Fruit fly (Drosophila melanogaster) whole organism, embryonic: ENCODE measurements around the gene CG15343.

Experiments
- B-H1 ChIP-seq: fragments of 200-800 bp; sonication (Bioruptor generic); IDR thresholded peaks from 3 replicates; pipeline ENCODE4 v1.3.6; 2022; ENCODE audit warnings: missing biosample characterization, missing genetic modification characterization
- Blimp-1 ChIP-seq: fragments of 200-800 bp; sonication (Bioruptor generic); optimal IDR thresholded peaks from 3 replicates; lab custom pipeline; 2018; ENCODE audit warnings: missing biosample characterization, missing genetic modification characterization, mild to moderate bottlenecking, moderate library complexity, missing genetic modification reagents
- BtbVII ChIP-seq: fragments of 200-800 bp; sonication (Bioruptor generic); optimal IDR thresholded peaks from 3 replicates; lab custom pipeline; 2017; ENCODE audit warnings: missing biosample characterization, mild to moderate bottlenecking, missing genetic modification characterization
- CG10267 ChIP-seq: fragments of 200-800 bp; sonication (Bioruptor generic); optimal IDR thresholded peaks from 2 replicates; lab custom pipeline; 2018; ENCODE audit warnings: missing biosample characterization, mild to moderate bottlenecking, missing genetic modification characterization, moderate library complexity
- CG11093 ChIP-seq: fragments of 200-800 bp; sonication (Bioruptor generic); IDR thresholded peaks from 3 replicates; pipeline ENCODE4 v1.3.6; 2022; ENCODE audit warnings: missing biosample characterization, missing genetic modification characterization
- CG11504 ChIP-seq: fragments of 200-800 bp; sonication (Bioruptor generic); optimal IDR thresholded peaks from 3 replicates; lab custom pipeline; 2019; ENCODE audit warnings: missing biosample characterization, mild to moderate bottlenecking, missing genetic modification characterization, moderate library complexity
- CG12071 ChIP-seq: fragments of 200-800 bp; sonication (Bioruptor generic); optimal IDR thresholded peaks from 3 replicates; lab custom pipeline; 2018; ENCODE audit warnings: missing biosample characterization, mild to moderate bottlenecking, missing genetic modification characterization
- CG15073 ChIP-seq: fragments of 200-800 bp; sonication (Bioruptor generic); optimal IDR thresholded peaks from 2 replicates; lab custom pipeline; 2016; ENCODE audit warnings: missing biosample characterization, missing genetic modification characterization
- CG15601 ChIP-seq: fragments of 200-800 bp; sonication (Bioruptor generic); optimal IDR thresholded peaks from 3 replicates; lab custom pipeline; 2019; ENCODE audit warnings: missing biosample characterization, mild to moderate bottlenecking, missing genetic modification characterization, moderate library complexity
- CG18262 ChIP-seq: fragments of 200-800 bp; optimal IDR thresholded peaks from 3 replicates; lab custom pipeline; 2019; ENCODE audit warnings: missing biosample characterization, mild to moderate bottlenecking, missing genetic modification characterization, moderate library complexity
- CG2889 ChIP-seq: fragments of 200-800 bp; sonication (Bioruptor generic); IDR thresholded peaks from 3 replicates; pipeline ENCODE4 v1.3.6; 2022; ENCODE audit warnings: missing biosample characterization, missing genetic modification characterization
- CG30431 ChIP-seq: fragments of 200-800 bp; sonication (Bioruptor generic); optimal IDR thresholded peaks from 2 replicates; lab custom pipeline; 2017; ENCODE audit warnings: missing biosample characterization, missing genetic modification characterization
- CG34224 ChIP-seq: fragments of 200-800 bp; sonication (Bioruptor generic); IDR thresholded peaks from 3 replicates; pipeline ENCODE4 v1.3.6; 2022; ENCODE audit warnings: missing biosample characterization, missing genetic modification characterization; ENCODE audit not compliant: partially characterized antibody
- CG5180 ChIP-seq: fragments of 200-800 bp; sonication (Bioruptor generic); optimal IDR thresholded peaks from 3 replicates; lab custom pipeline; 2017; ENCODE audit warnings: missing biosample characterization, missing genetic modification characterization, mild to moderate bottlenecking, moderate library complexity, missing genetic modification reagents
- CG6272 ChIP-seq: fragments of 200-800 bp; sonication (Bioruptor generic); IDR thresholded peaks from 2 replicates; pipeline ENCODE4 v1.3.6; 2022; ENCODE audit warnings: missing biosample characterization, missing genetic modification characterization
- CG8478 ChIP-seq: fragments of >200 bp; optimal IDR thresholded peaks from 2 replicates; lab custom pipeline; 2018
- CG8765 ChIP-seq: fragments of 200-800 bp; sonication (Bioruptor generic); IDR thresholded peaks from 2 replicates; pipeline ENCODE4 v1.3.6; 2022; ENCODE audit warnings: missing biosample characterization, missing genetic modification characterization
- CoRest ChIP-seq: fragments of 200-800 bp; sonication (Bioruptor generic); optimal IDR thresholded peaks from 3 replicates; lab custom pipeline; 2018; ENCODE audit warnings: missing biosample characterization, mild to moderate bottlenecking, missing genetic modification characterization, moderate library complexity
- E2f1 ChIP-seq: fragments of 200-800 bp; sonication (Bioruptor generic); IDR thresholded peaks from 2 replicates; pipeline ENCODE4 v1.3.6; 2022; ENCODE audit warnings: missing biosample characterization, missing genetic modification characterization
- E2f2 ChIP-seq: fragments of 200-800 bp; sonication (Bioruptor generic); IDR thresholded peaks from 2 replicates; pipeline ENCODE4 v1.3.6; 2022; ENCODE audit warnings: missing biosample characterization, missing genetic modification characterization
- H15 ChIP-seq: fragments of 200-800 bp; sonication (Bioruptor generic); IDR thresholded peaks from 3 replicates; pipeline ENCODE4 v1.3.6; 2022; ENCODE audit warnings: missing biosample characterization, missing genetic modification characterization
- H2.0 ChIP-seq: fragments of 200-800 bp; sonication (Bioruptor generic); IDR thresholded peaks from 2 replicates; pipeline ENCODE4 v1.3.6; 2022; ENCODE audit warnings: missing biosample characterization, missing genetic modification characterization
- Jarid2 ChIP-seq: fragments of 200-800 bp; sonication (Bioruptor generic); optimal IDR thresholded peaks from 3 replicates; lab custom pipeline; 2017; ENCODE audit warnings: mild to moderate bottlenecking, missing biosample characterization, missing genetic modification reagents, missing genetic modification characterization
- Kr ChIP-seq: fragments of 200-800 bp; sonication (Bioruptor generic); optimal IDR thresholded peaks from 2 replicates; lab custom pipeline; 2017; ENCODE audit warnings: missing biosample characterization, mild to moderate bottlenecking, missing genetic modification characterization
- Mrtf ChIP-seq: fragments of 200-800 bp; sonication (Bioruptor generic); IDR thresholded peaks from 3 replicates; pipeline ENCODE4 v1.3.6; 2022; ENCODE audit warnings: missing biosample characterization, missing genetic modification characterization
- Nf-YA ChIP-seq: fragments of 200-800 bp; sonication (Bioruptor generic); IDR thresholded peaks from 2 replicates; pipeline ENCODE4 v1.3.6; 2022; ENCODE audit warnings: missing biosample characterization, missing genetic modification characterization
- Rfx ChIP-seq: fragments of 200-800 bp; sonication (Bioruptor generic); IDR thresholded peaks from 2 replicates; pipeline ENCODE4 v1.3.6; 2022; ENCODE audit warnings: missing biosample characterization, missing genetic modification characterization
- Sox102F ChIP-seq: fragments of 200-800 bp; sonication (Bioruptor generic); optimal IDR thresholded peaks from 2 replicates; lab custom pipeline; 2018; ENCODE audit warnings: missing biosample characterization, mild to moderate bottlenecking, missing genetic modification characterization, moderate library complexity
- Ssrp ChIP-seq: fragments of 200-800 bp; sonication (Bioruptor generic); optimal IDR thresholded peaks from 2 replicates; lab custom pipeline; 2018; ENCODE audit warnings: missing biosample characterization, mild to moderate bottlenecking, missing genetic modification characterization, moderate library complexity
- TFAM ChIP-seq: fragments of 200-800 bp; sonication (Bioruptor generic); optimal IDR thresholded peaks from 2 replicates; lab custom pipeline; 2017; ENCODE audit warnings: missing biosample characterization, missing genetic modification characterization, inconsistent platforms
- Xrp1 ChIP-seq: fragments of 200-800 bp; sonication (Bioruptor generic); IDR thresholded peaks from 2 replicates; pipeline ENCODE4 v1.3.6; 2022; ENCODE audit warnings: missing biosample characterization, missing genetic modification characterization
- bbx ChIP-seq: fragments of 200-800 bp; sonication (Bioruptor generic); IDR thresholded peaks from 2 replicates; pipeline ENCODE4 v1.3.6; 2022; ENCODE audit warnings: missing biosample characterization, missing genetic modification characterization; ENCODE audit not compliant: partially characterized antibody
- ci ChIP-seq: fragments of 200-800 bp; sonication (Bioruptor generic); IDR thresholded peaks from 3 replicates; pipeline ENCODE4 v1.3.6; 2022; ENCODE audit warnings: missing biosample characterization, missing genetic modification characterization
- crp ChIP-seq, 2 experiments: fragments of 200-800 bp; sonication (Bioruptor generic); optimal IDR thresholded peaks; 2 replicates in 1 of 2; 3 replicates in 1 of 2; lab custom pipeline; 2017; ENCODE audit warnings: missing biosample characterization in 2 of 2, missing genetic modification characterization in 2 of 2, mild to moderate bottlenecking in 1 of 2, moderate library complexity in 1 of 2
- da ChIP-seq: fragments of 200-800 bp; sonication (Bioruptor generic); optimal IDR thresholded peaks from 2 replicates; lab custom pipeline; 2016; ENCODE audit warnings: missing biosample characterization, missing genetic modification characterization
- dysf ChIP-seq: fragments of 200-800 bp; sonication (Bioruptor generic); IDR thresholded peaks from 3 replicates; pipeline ENCODE4 v1.3.6; 2022; ENCODE audit warnings: missing biosample characterization, missing genetic modification characterization
- fd64A ChIP-seq: fragments of 200-800 bp; sonication (Bioruptor generic); optimal IDR thresholded peaks from 3 replicates; lab custom pipeline; 2018; ENCODE audit warnings: missing biosample characterization, mild to moderate bottlenecking, missing genetic modification characterization
- hkb ChIP-seq, 2 experiments: fragments of 200-800 bp in 1 of 2; fragments of >200 bp in 1 of 2; sonication (Bioruptor generic) in 1 of 2; IDR thresholded peaks in 1 of 2; optimal IDR thresholded peaks in 1 of 2; 2 replicates each; pipeline versions ENCODE4 v1.3.6 to Lab custom; 2017 to 2022; ENCODE audit warnings: missing biosample characterization in 1 of 2, missing genetic modification characterization in 1 of 2
- insv ChIP-seq, 2 experiments: fragments of 200-800 bp; sonication (Bioruptor generic); optimal IDR thresholded peaks; 3 replicates each; lab custom pipeline; 2016 to 2018; ENCODE audit warnings: missing biosample characterization in 2 of 2, missing genetic modification characterization in 2 of 2
- inv ChIP-seq: fragments of 200-800 bp; sonication (Bioruptor generic); IDR thresholded peaks from 2 replicates; pipeline ENCODE4 v1.3.6; 2022; ENCODE audit warnings: missing biosample characterization, missing genetic modification characterization; ENCODE audit not compliant: partially characterized antibody
- kni ChIP-seq: fragments of 200-800 bp; sonication (Bioruptor generic); optimal IDR thresholded peaks from 3 replicates; lab custom pipeline; 2017; ENCODE audit warnings: mild to moderate bottlenecking, missing biosample characterization, missing genetic modification reagents, missing genetic modification characterization
- oc ChIP-seq: fragments of 200-800 bp; sonication (Bioruptor generic); optimal IDR thresholded peaks from 2 replicates; lab custom pipeline; 2018; ENCODE audit warnings: missing biosample characterization, mild to moderate bottlenecking, missing genetic modification characterization, moderate library complexity
- prd ChIP-seq, 3 experiments: fragments of >200 bp in 2 of 3; fragments of 200-800 bp in 1 of 3; sonication (Bioruptor generic) in 1 of 3; optimal IDR thresholded peaks in 2 of 3; IDR thresholded peaks in 1 of 3; 2 replicates in 2 of 3; 3 replicates in 1 of 3; pipeline versions ENCODE4 v1.3.6 to Lab custom; 2017 to 2022; ENCODE audit warnings: missing biosample characterization in 1 of 3, missing genetic modification characterization in 1 of 3
- rib ChIP-seq: fragments of 200-800 bp; sonication (Bioruptor generic); IDR thresholded peaks from 2 replicates; pipeline ENCODE4 v1.3.6; 2022; ENCODE audit warnings: missing biosample characterization, missing genetic modification characterization
- sisA ChIP-seq: fragments of 200-800 bp; sonication (Bioruptor generic); IDR thresholded peaks from 2 replicates; pipeline ENCODE4 v1.3.6; 2022; ENCODE audit warnings: missing biosample characterization, missing genetic modification characterization
- ssp ChIP-seq: fragments of 200-800 bp; sonication (Bioruptor generic); IDR thresholded peaks from 2 replicates; pipeline ENCODE4 v1.3.6; 2022; ENCODE audit warnings: missing biosample characterization, missing genetic modification characterization
- trh ChIP-seq: fragments of 200-800 bp; sonication (Bioruptor generic); optimal IDR thresholded peaks from 2 replicates; lab custom pipeline; 2016; ENCODE audit warnings: missing biosample characterization, missing genetic modification characterization
- wdn ChIP-seq: fragments of 200-800 bp; sonication (Bioruptor generic); IDR thresholded peaks from 2 replicates; pipeline ENCODE4 v1.3.6; 2022; ENCODE audit warnings: missing biosample characterization, missing genetic modification characterization
- zf30C ChIP-seq: fragments of 200-800 bp; sonication (Bioruptor generic); optimal IDR thresholded peaks from 3 replicates; lab custom pipeline; 2018; ENCODE audit warnings: missing biosample characterization, mild to moderate bottlenecking, missing genetic modification characterization

CG15343 gene

DNA sequence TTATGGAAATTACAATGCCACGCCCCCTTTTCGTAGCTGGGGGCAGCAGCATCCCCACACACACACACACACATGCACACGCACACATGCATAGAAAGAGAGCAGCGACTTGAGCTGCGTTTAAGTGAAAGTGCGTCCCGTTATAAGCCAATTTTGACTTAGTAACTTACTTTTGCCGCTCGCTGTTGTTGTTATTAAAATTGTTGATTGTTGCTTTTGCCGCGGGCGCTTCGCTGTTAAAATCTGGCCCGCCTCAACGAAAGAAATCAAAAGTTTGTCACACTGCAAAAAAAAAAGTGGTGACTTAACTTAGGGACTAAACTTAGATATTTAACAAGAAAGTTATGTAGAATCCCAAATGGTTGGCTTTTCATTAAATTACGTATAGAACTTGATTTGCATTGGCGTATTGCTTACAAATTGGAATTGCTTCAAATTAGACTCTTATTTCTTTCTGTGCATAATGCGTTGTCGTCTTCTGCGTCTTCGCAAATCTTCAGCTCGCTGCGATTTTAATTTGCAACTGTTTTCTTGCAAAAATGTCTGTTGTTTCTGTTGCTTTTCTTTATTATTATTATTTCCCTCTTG is 18.8 kb downstream of the CG15343 start (continued):
- TF ChIP-seq oc (tag; lab: Kevin White, UChicago) (no peak), Blimp-1 (GFP tag; lab: Kevin White, UChicago) (peak; percentile 77), Kr (GFP tag; lab: Kevin White, UChicago) (no peak), da (GFP tag; lab: Kevin White, UChicago) (no peak), CG8478 (lab: Kevin White, UChicago) (no peak), Xrp1 (peak; percentile 48; the same call in 1 of the 2 replicates), CG2889 (GFP tag; lab: Robert Waterston, UW) (no peak), dysf (GFP tag; lab: Robert Waterston, UW) (0 out of 3 replicates have a peak, but pooled peaks have one; percentile 13), E2f1 (GFP tag; lab: Robert Waterston, UW) (no peak), insv (GFP tag; optimal IDR thresholded peaks at IDR 0.05; lab: Kevin White, UChicago) (no peak), Nf-YA (GFP tag; lab: Robert Waterston, UW) (no peak), CG12071 (GFP tag; lab: Kevin White, UChicago) (no peak), H15 (GFP tag; lab: Robert Waterston, UW) (no peak), bbx (no peak), Ssrp (no peak), CG6272 (no peak), CG11093 (GFP tag; lab: Robert Waterston, UW) (no peak), ci (GFP tag; lab: Robert Waterston, UW) (peak; percentile 67; the same call in 2 of the 3 replicates), hkb (optimal IDR thresholded peaks at IDR 0.05; lab: Kevin White, UChicago) (no peak), hkb (GFP tag; IDR thresholded peaks at IDR 0.05; lab: Robert Waterston, UW) (peak; percentile 42; the same call in 1 of the 2 replicates), fd64A (GFP tag; lab: Kevin White, UChicago) (no peak), Sox102F (GFP tag; lab: Kevin White, UChicago) (peak; percentile 36), CG30431 (no peak), crp (GFP tag; optimal IDR thresholded peaks at IDR 0.05; lab: Kevin White, UChicago) (no peak), CG11504 (tag; lab: Kevin White, UChicago) (peak; percentile 50), sisA (GFP tag; lab: Robert Waterston, UW) (peak; percentile 62), CG18262 (tag; lab: Kevin White, UChicago) (no peak), H2.0 (GFP tag; lab: Robert Waterston, UW) (peak; percentile 43; the same call in 1 of the 2 replicates), E2f2 (peak; percentile 13; the same call in 1 of the 2 replicates)

dm6 chrX:8252284-8252886 is 21.2 kb downstream of the CG15343 start, which contains the start of gene CG1632:
Gene CG1632, plus strand, starts transcription at chrX:8252670.
- TF ChIP-seq prd (optimal IDR thresholded peaks at IDR 0.05; lab: Kevin White, UChicago): no peak
- no peak for TF ChIP-seq prd (GFP tag; IDR thresholded peaks at IDR 0.05; lab: Robert Waterston, UW)
- peak; percentile 3 for TF ChIP-seq CG15601 (tag; lab: Kevin White, UChicago)
- TF ChIP-seq CoRest: peak; percentile 21
- TF ChIP-seq TFAM (GFP tag; lab: Kevin White, UChicago): no peak
- TF ChIP-seq inv (GFP tag; lab: Robert Waterston, UW): no peak
- no peak for TF ChIP-seq BtbVII
- TF ChIP-seq wdn (GFP tag; lab: Robert Waterston, UW): no peak
- TF ChIP-seq Rfx (GFP tag; lab: Robert Waterston, UW): no peak
- TF ChIP-seq CG5180 (GFP tag; lab: Kevin White, UChicago): no peak
- no peak for TF ChIP-seq Mrtf
- peak; percentile 43 for TF ChIP-seq Jarid2 (GFP tag; lab: Kevin White, UChicago)
- TF ChIP-seq CG8765 (GFP tag; lab: Robert Waterston, UW): no peak
- TF ChIP-seq rib (GFP tag; lab: Robert Waterston, UW): no peak
- TF ChIP-seq zf30C (GFP tag; lab: Kevin White, UChicago): peak; percentile 36
- no peak for TF ChIP-seq CG34224
- TF ChIP-seq kni (GFP tag; lab: Kevin White, UChicago): peak; percentile 78
- no peak for TF ChIP-seq ssp
- no peak for TF ChIP-seq B-H1 (GFP tag; lab: Robert Waterston, UW)
- no peak for TF ChIP-seq CG15073
- TF ChIP-seq trh: no peak
- TF ChIP-seq CG10267: peak; percentile 19
